Worm (Caenorhabditis elegans) whole organism, late embryonic: ENCODE results near the gene acr-24.

Experiments
- C08G9.2 ChIP-seq: sonication (generic microtip); optimal IDR thresholded peaks from 2 replicates; lab custom pipeline; 2016; ENCODE audit warnings: mild to moderate bottlenecking, missing genetic modification characterization, moderate library complexity, missing compliant biosample characterization
- F13H6.1 ChIP-seq: sonication (generic microtip); optimal IDR thresholded peaks from 2 replicates; lab custom pipeline; 2016; ENCODE audit warnings: missing genetic modification characterization, missing compliant biosample characterization
- K02D7.2 ChIP-seq: sonication (generic microtip); optimal IDR thresholded peaks from 2 replicates; lab custom pipeline; 2017; ENCODE audit warnings: mild to moderate bottlenecking, missing genetic modification characterization, missing compliant biosample characterization
- T23F11.4 ChIP-seq: fragments of 200-800 bp; sonication (Bioruptor generic); optimal IDR thresholded peaks from 2 replicates; lab custom pipeline; 2018; ENCODE audit warnings: mild to moderate bottlenecking, missing genetic modification characterization, missing compliant biosample characterization
- ahr-1 ChIP-seq: sonication (generic microtip); optimal IDR thresholded peaks from 2 replicates; lab custom pipeline; 2016; ENCODE audit warnings: missing genetic modification characterization, missing compliant biosample characterization
- ceh-18 ChIP-seq: sonication (generic microtip); optimal IDR thresholded peaks from 2 replicates; lab custom pipeline; 2016; ENCODE audit warnings: missing genetic modification characterization, missing compliant biosample characterization
- ceh-2 ChIP-seq: sonication (generic microtip); optimal IDR thresholded peaks from 2 replicates; lab custom pipeline; 2016; ENCODE audit warnings: missing genotype, missing genetic modification characterization, missing compliant biosample characterization
- ceh-22 ChIP-seq: sonication (generic microtip); optimal IDR thresholded peaks from 2 replicates; lab custom pipeline; 2017; ENCODE audit warnings: missing biosample characterization, missing genetic modification characterization
- ceh-30 ChIP-seq: fragments of 150-350 bp; optimal IDR thresholded peaks from 2 replicates; lab custom pipeline; 2014; ENCODE audit warnings: missing biosample characterization, missing genetic modification characterization
- ceh-31 ChIP-seq: sonication (generic microtip); optimal IDR thresholded peaks from 2 replicates; lab custom pipeline; 2016; ENCODE audit warnings: missing genetic modification characterization, missing compliant biosample characterization
- ceh-34 ChIP-seq: sonication (generic microtip); optimal IDR thresholded peaks from 2 replicates; lab custom pipeline; 2016; ENCODE audit warnings: mild to moderate bottlenecking, missing genetic modification characterization, missing compliant biosample characterization
- ceh-48 ChIP-seq: sonication (generic microtip); optimal IDR thresholded peaks from 2 replicates; lab custom pipeline; 2016; ENCODE audit warnings: missing genetic modification characterization, inconsistent platforms, missing compliant biosample characterization
- ets-4 ChIP-seq: sonication (generic microtip); optimal IDR thresholded peaks from 2 replicates; lab custom pipeline; 2016; ENCODE audit warnings: missing genetic modification characterization, missing compliant biosample characterization
- eyg-1 ChIP-seq: sonication (generic microtip); optimal IDR thresholded peaks from 2 replicates; lab custom pipeline; 2016; ENCODE audit warnings: missing genotype, missing genetic modification characterization, missing compliant biosample characterization
- fax-1 ChIP-seq: sonication (generic microtip); optimal IDR thresholded peaks from 2 replicates; lab custom pipeline; 2016; ENCODE audit warnings: missing genotype, missing genetic modification characterization, missing compliant biosample characterization
- fkh-6 ChIP-seq: sonication (generic microtip); optimal IDR thresholded peaks from 2 replicates; lab custom pipeline; 2016; ENCODE audit warnings: missing genetic modification characterization, missing compliant biosample characterization
- hlh-13 ChIP-seq: fragments of 200-800 bp; sonication (Bioruptor generic); optimal IDR thresholded peaks from 2 replicates; lab custom pipeline; 2018; ENCODE audit warnings: mild to moderate bottlenecking, missing genetic modification characterization, missing compliant biosample characterization
- hlh-6 ChIP-seq: sonication (generic microtip); optimal IDR thresholded peaks from 2 replicates; lab custom pipeline; 2016; ENCODE audit warnings: missing genotype, missing genetic modification characterization, missing compliant biosample characterization
- hlh-8 ChIP-seq: sonication (generic microtip); optimal IDR thresholded peaks from 2 replicates; lab custom pipeline; 2016; ENCODE audit warnings: missing genotype, missing genetic modification characterization, missing compliant biosample characterization
- lim-6 ChIP-seq: sonication (generic microtip); optimal IDR thresholded peaks from 2 replicates; lab custom pipeline; 2016; ENCODE audit warnings: missing genetic modification characterization, missing compliant biosample characterization
- lin-11 ChIP-seq: fragments of 200-800 bp; sonication (Bioruptor generic); optimal IDR thresholded peaks from 2 replicates; lab custom pipeline; 2018; ENCODE audit warnings: mild to moderate bottlenecking, missing genetic modification characterization, missing compliant biosample characterization
- nhr-11 ChIP-seq: fragments of 150-350 bp; optimal IDR thresholded peaks from 2 replicates; lab custom pipeline; 2014; ENCODE audit warnings: missing biosample characterization, missing genetic modification characterization
- nhr-232 ChIP-seq: sonication (generic microtip); optimal IDR thresholded peaks from 2 replicates; lab custom pipeline; 2016; ENCODE audit warnings: missing genetic modification characterization, missing compliant biosample characterization
- npax-4 ChIP-seq: sonication (generic microtip); optimal IDR thresholded peaks from 2 replicates; lab custom pipeline; 2016; ENCODE audit warnings: missing genetic modification characterization, missing compliant biosample characterization
- odd-2 ChIP-seq: sonication (generic microtip); optimal IDR thresholded peaks from 2 replicates; lab custom pipeline; 2017; ENCODE audit warnings: antibody characterized with exemption, mild to moderate bottlenecking, missing genetic modification characterization, missing compliant biosample characterization
- pag-3 ChIP-seq: sonication (generic microtip); optimal IDR thresholded peaks from 2 replicates; lab custom pipeline; 2016; ENCODE audit warnings: missing compliant biosample characterization, missing genetic modification characterization, borderline replicate concordance
- pax-1 ChIP-seq: fragments of 150-350 bp; optimal IDR thresholded peaks from 2 replicates; lab custom pipeline; 2014; ENCODE audit warnings: missing biosample characterization, missing genetic modification characterization
- pqm-1 ChIP-seq: sonication (generic microtip); optimal IDR thresholded peaks from 2 replicates; lab custom pipeline; 2016; ENCODE audit warnings: missing genetic modification characterization, missing compliant biosample characterization
- ref-2 ChIP-seq: sonication (generic microtip); optimal IDR thresholded peaks from 2 replicates; lab custom pipeline; 2016; ENCODE audit warnings: missing genetic modification characterization, missing compliant biosample characterization
- sdc-2 ChIP-seq: sonication (generic microtip); optimal IDR thresholded peaks from 2 replicates; lab custom pipeline; 2016; ENCODE audit warnings: missing genotype, missing genetic modification characterization, missing compliant biosample characterization
- sox-2 ChIP-seq: fragments of 200-800 bp; sonication (Bioruptor generic); IDR thresholded peaks from 2 replicates; pipeline ENCODE4 v1.3.6; 2022; ENCODE audit warnings: missing genetic modification reagents, missing genetic modification characterization, missing compliant biosample characterization
- syd-9 ChIP-seq: sonication (generic microtip); optimal IDR thresholded peaks from 2 replicates; lab custom pipeline; 2016; ENCODE audit warnings: mild to moderate bottlenecking, missing genetic modification characterization, moderate library complexity, missing compliant biosample characterization
- tbx-2 ChIP-seq: sonication (generic microtip); optimal IDR thresholded peaks from 2 replicates; lab custom pipeline; 2016; ENCODE audit warnings: missing genetic modification characterization, missing compliant biosample characterization
- tbx-7 ChIP-seq: sonication (generic microtip); optimal IDR thresholded peaks from 2 replicates; lab custom pipeline; 2016; ENCODE audit warnings: missing genotype, missing genetic modification characterization, missing compliant biosample characterization
- ttx-3 ChIP-seq: sonication (generic microtip); optimal IDR thresholded peaks from 2 replicates; lab custom pipeline; 2016; ENCODE audit warnings: missing genetic modification reagents, missing genetic modification characterization, missing compliant biosample characterization
- unc-3 ChIP-seq, 2 experiments: fragments of 200-800 bp in 1 of 2; sonication (Bioruptor generic) in 1 of 2; sonication (generic microtip) in 1 of 2; conservative IDR thresholded peaks in 1 of 2; optimal IDR thresholded peaks in 1 of 2; 2 replicates each; pipeline versions ENCODE4 v1.3.6 to Lab custom; 2016 to 2022; ENCODE audit warnings: missing compliant biosample characterization in 2 of 2, missing genetic modification characterization in 2 of 2, missing genetic modification reagents in 1 of 2
- unc-42 ChIP-seq: sonication (generic microtip); optimal IDR thresholded peaks from 2 replicates; lab custom pipeline; 2016; ENCODE audit warnings: missing genotype, missing genetic modification characterization, missing compliant biosample characterization
- unc-55 ChIP-seq: sonication (generic microtip); optimal IDR thresholded peaks from 2 replicates; lab custom pipeline; 2017; ENCODE audit warnings: missing biosample characterization, missing genetic modification reagents, missing genetic modification characterization
- zip-5 ChIP-seq: sonication (generic microtip); optimal IDR thresholded peaks from 2 replicates; lab custom pipeline; 2016; ENCODE audit warnings: missing genetic modification characterization, missing compliant biosample characterization
- ztf-16 ChIP-seq: sonication (generic microtip); optimal IDR thresholded peaks from 2 replicates; lab custom pipeline; 2017; ENCODE audit warnings: missing genetic modification characterization, missing compliant biosample characterization

acr-24 gene

DNA sequence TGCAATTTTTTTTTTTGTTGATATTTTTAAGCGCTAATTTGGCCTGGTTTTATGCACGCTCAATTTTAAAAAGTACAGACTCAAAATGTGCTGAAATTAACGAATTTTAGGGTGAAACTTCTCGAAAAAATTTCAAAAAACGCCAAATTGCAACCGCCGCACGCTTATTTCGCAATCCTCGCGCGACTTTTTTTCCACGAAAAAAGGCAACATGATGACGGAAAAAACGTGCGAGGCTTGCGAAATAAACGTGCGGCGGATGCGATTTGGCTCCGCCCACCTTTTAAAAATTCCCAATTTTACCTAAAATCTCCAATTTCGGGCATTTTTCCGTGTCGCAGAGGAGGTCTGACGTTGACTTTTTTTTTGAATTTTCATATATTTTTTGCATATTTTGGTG, 27.6 kb downstream of the acr-24 start:
- TF ChIP-seq ceh-34 (tag; lab: Kevin White, UChicago) (no peak), C08G9.2 (no peak), lin-11 (tag; lab: Kevin White, UChicago) (no peak), unc-3 (GFP tag; conservative IDR thresholded peaks at IDR 0.05; lab: Robert Waterston, UW) (no peak), unc-3 (tag; optimal IDR thresholded peaks at IDR 0.05; lab: Kevin White, UChicago) (no peak), ttx-3 (no peak), ets-4 (tag; lab: Kevin White, UChicago) (no peak), sdc-2 (no peak), ceh-48 (tag; lab: Kevin White, UChicago) (no peak), pax-1 (tag; lab: Kevin White, UChicago) (no peak), hlh-8 (tag; lab: Kevin White, UChicago) (no peak), pag-3 (tag; lab: Kevin White, UChicago) (no peak), tbx-2 (tag; lab: Kevin White, UChicago) (no peak), T23F11.4 (GFP tag; lab: Kevin White, UChicago) (no peak), F13H6.1 (no peak)

DNA sequence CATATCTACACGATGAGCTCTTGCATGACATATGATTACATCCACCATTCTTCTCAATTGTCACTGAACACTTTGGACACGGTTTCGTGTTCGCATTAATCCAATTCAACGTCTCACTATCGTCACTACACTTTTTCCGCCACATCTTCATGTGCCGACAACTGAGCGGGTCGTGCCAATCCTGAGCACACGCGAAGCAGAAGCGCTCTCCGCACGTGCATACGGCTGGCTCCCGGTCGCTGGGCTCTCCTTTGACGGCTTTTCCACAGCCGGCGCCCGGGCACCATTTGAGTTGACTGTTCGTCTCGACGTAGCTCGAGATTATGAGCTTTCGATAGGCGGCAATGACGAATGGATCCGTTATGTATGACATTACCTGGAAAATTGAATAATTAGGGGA, 28.4 kb downstream of the acr-24 start:
- TF ChIP-seq hlh-6 (tag; lab: Kevin White, UChicago) (no peak), npax-4 (no peak), syd-9 (no peak), ceh-34 (tag; lab: Kevin White, UChicago) (no peak), eyg-1 (tag; lab: Kevin White, UChicago) (no peak), odd-2 (tag; lab: Kevin White, UChicago) (no peak), ceh-30 (tag; lab: Kevin White, UChicago) (no peak), fkh-6 (no peak)

DNA sequence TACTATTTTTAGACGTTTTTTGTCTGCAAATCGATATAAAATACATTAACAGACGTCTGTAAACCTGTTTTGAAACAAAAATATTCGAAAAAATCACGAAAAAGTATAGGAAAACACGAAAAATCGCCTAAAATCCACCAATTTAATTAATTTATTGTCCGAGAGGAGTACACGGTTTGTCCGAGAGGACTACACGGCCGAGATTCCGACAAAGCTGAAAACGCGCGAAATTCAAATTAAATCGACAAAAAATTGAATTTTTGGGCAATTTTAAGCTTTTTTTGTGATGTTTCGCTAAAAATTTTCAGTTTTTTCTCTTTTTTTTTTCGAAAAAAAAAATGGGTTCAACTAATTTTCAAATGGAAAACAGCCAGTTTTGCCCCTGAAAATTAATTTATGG, 29.1 kb downstream of the acr-24 start:
- TF ChIP-seq zip-5 (tag; lab: Kevin White, UChicago) (peak; percentile 31), lim-6 (tag; lab: Kevin White, UChicago) (peak; percentile 20), unc-55 (GFP tag; lab: Kevin White, UChicago) (no peak), fax-1 (tag; lab: Kevin White, UChicago) (peak; percentile 14), tbx-7 (tag; lab: Kevin White, UChicago) (peak; percentile 69), tbx-2 (tag; lab: Kevin White, UChicago) (peak; percentile 64), ahr-1 (tag; lab: Kevin White, UChicago) (no peak), ztf-16 (tag; lab: Kevin White, UChicago) (peak; percentile 35), unc-42 (tag; lab: Kevin White, UChicago) (peak; percentile 32), hlh-8 (tag; lab: Kevin White, UChicago) (peak; percentile 46), C08G9.2 (peak; percentile 87), ets-4 (tag; lab: Kevin White, UChicago) (peak; percentile 67), ceh-34 (tag; lab: Kevin White, UChicago) (no peak), F13H6.1 (peak; percentile 4), ref-2 (tag; lab: Kevin White, UChicago) (peak; percentile 9), ceh-2 (tag; lab: Kevin White, UChicago) (peak; percentile 67), ceh-31 (tag; lab: Kevin White, UChicago) (peak; percentile 84), unc-3 (GFP tag; conservative IDR thresholded peaks at IDR 0.05; lab: Robert Waterston, UW) (no peak), unc-3 (tag; optimal IDR thresholded peaks at IDR 0.05; lab: Kevin White, UChicago) (no peak), nhr-232 (tag; lab: Kevin White, UChicago) (no peak)

DNA sequence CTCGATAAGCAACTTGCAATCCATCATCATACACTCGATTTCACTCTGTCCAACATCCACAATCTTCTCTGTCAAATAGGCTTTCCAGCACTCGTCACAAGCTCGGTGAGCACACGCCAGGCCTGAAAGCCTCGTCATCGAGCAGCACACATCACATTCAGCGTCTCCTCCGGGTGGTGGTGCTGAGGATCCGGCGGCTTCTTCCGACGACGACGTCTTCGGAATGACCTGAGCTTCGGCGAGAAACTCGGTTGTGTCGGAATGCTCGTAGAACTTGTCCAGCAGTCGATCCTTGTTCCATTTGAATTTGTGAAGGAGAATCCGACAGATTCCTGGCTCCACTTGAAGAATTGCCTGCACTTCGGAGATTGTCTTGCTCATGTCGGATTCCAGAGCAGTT, 29.9 kb downstream of the acr-24 start:
- TF ChIP-seq unc-42 (tag; lab: Kevin White, UChicago) (no peak), sox-2 (no peak), hlh-13 (GFP tag; lab: Kevin White, UChicago) (no peak), K02D7.2 (no peak), lin-11 (tag; lab: Kevin White, UChicago) (no peak), ceh-2 (tag; lab: Kevin White, UChicago) (no peak), pqm-1 (no peak), hlh-8 (tag; lab: Kevin White, UChicago) (no peak), ceh-22 (tag; lab: Kevin White, UChicago) (no peak), nhr-11 (no peak), ceh-18 (tag; lab: Kevin White, UChicago) (no peak)
